Fruit fly (Drosophila melanogaster): ENCODE data around the gene PolE1.

DNA sequence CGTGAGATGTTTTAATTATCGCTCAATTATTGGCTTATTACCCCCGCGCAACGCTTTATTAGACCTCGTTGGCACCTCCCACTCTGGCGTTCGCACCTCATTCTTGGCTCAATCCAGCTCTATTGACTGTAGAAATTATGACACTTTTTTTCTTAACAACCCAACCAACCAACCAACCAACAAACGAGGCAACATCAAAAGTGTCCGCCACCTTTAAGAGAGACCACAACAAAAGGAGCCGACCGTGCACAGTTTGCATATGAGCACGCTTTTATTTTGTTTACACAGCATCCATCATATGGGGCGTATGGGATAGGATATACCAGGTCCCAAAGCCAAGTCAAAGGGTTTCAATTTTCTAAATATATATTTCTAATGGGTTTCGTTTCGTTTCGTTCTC lies 7.3 kb upstream of the PolE1 start:
- no peak for TF ChIP-seq CG9948 (tag; optimal IDR thresholded peaks at IDR 0.05)
- no peak for TF ChIP-seq CG17806 (tag; optimal IDR thresholded peaks at IDR 0.05)
- TF ChIP-seq Ets98B (GFP tag; IDR thresholded peaks at IDR 0.05), result no peak
- TF ChIP-seq Pif1A (GFP tag; optimal IDR thresholded peaks at IDR 0.05), result no peak
- no peak for TF ChIP-seq EcR (GFP tag; optimal IDR thresholded peaks at IDR 0.05)
- TF ChIP-seq Pif1B (GFP tag; optimal IDR thresholded peaks at IDR 0.05), result no peak
- no peak for TF ChIP-seq CG34367 (tag; optimal IDR thresholded peaks at IDR 0.05)
- no peak for TF ChIP-seq CG10348 (GFP tag; IDR thresholded peaks at IDR 0.05)
- no peak for TF ChIP-seq D1 (tag; optimal IDR thresholded peaks at IDR 0.05)
- no peak for TF ChIP-seq gl (tag; optimal IDR thresholded peaks at IDR 0.05)
- no peak for TF ChIP-seq rn (GFP tag; IDR thresholded peaks at IDR 0.05)
- no peak for TF ChIP-seq CG8301 (tag; optimal IDR thresholded peaks at IDR 0.05)
- no peak for TF ChIP-seq CG13204 (GFP tag; optimal IDR thresholded peaks at IDR 0.05)
- TF ChIP-seq fd96Ca (GFP tag; IDR thresholded peaks at IDR 0.05), result no peak

Data from whole organism, pupa.